Fruit fly (Drosophila melanogaster) whole organism, prepupa: ENCODE data around the gene CG17819.

Experiments used
- Blimp-1 ChIP-seq: fragments of 200-800 bp; sonication (Bioruptor generic); optimal IDR thresholded peaks from 3 replicates; lab custom pipeline; 2017; ENCODE audit warnings: missing biosample characterization, missing genetic modification characterization, mild to moderate bottlenecking, moderate library complexity, missing genetic modification reagents
- CG10631 ChIP-seq: fragments of 200-800 bp; sonication (Bioruptor generic); optimal IDR thresholded peaks from 2 replicates; lab custom pipeline; 2016; ENCODE audit warnings: missing biosample characterization, missing genetic modification characterization
- CG11294 ChIP-seq: fragments of 200-800 bp; sonication (Bioruptor generic); IDR thresholded peaks from 2 replicates; pipeline ENCODE4 v1.3.6; 2022; ENCODE audit warnings: missing biosample characterization, missing genetic modification characterization
- CG11762 ChIP-seq: fragments of 200-800 bp; sonication (Bioruptor generic); optimal IDR thresholded peaks from 3 replicates; lab custom pipeline; 2016; ENCODE audit warnings: missing biosample characterization, missing genetic modification characterization; ENCODE audit not compliant: insufficient read depth
- CG11902 ChIP-seq: fragments of 200-800 bp; sonication (Bioruptor generic); optimal IDR thresholded peaks from 3 replicates; lab custom pipeline; 2016; ENCODE audit warnings: missing biosample characterization, missing genetic modification characterization
- CG15336 ChIP-seq: fragments of 200-800 bp; sonication (Bioruptor generic); IDR thresholded peaks from 2 replicates; pipeline ENCODE4 v1.3.6; 2022; ENCODE audit warnings: missing biosample characterization, missing genetic modification characterization
- CG1621 ChIP-seq: fragments of 200-800 bp; sonication (Bioruptor generic); optimal IDR thresholded peaks from 3 replicates; lab custom pipeline; 2018; ENCODE audit warnings: missing biosample characterization, mild to moderate bottlenecking, missing genetic modification characterization
- CG16779 ChIP-seq: fragments of 200-800 bp; sonication (Bioruptor generic); optimal IDR thresholded peaks from 3 replicates; lab custom pipeline; 2017; ENCODE audit warnings: missing biosample characterization, mild to moderate bottlenecking, missing genetic modification characterization
- CG31627 ChIP-seq: fragments of 200-800 bp; sonication (Bioruptor generic); optimal IDR thresholded peaks from 3 replicates; lab custom pipeline; 2016; ENCODE audit warnings: missing biosample characterization, missing genetic modification characterization
- CG32006 ChIP-seq: fragments of 200-800 bp; sonication (Bioruptor generic); optimal IDR thresholded peaks from 3 replicates; lab custom pipeline; 2017; ENCODE audit warnings: missing biosample characterization, mild to moderate bottlenecking, missing genetic modification characterization
- CG3919 ChIP-seq: fragments of 200-800 bp; sonication (Bioruptor generic); optimal IDR thresholded peaks from 3 replicates; lab custom pipeline; 2016; ENCODE audit warnings: missing biosample characterization, missing genetic modification characterization
- CG6163 ChIP-seq: fragments of 200-800 bp; sonication (Bioruptor generic); IDR thresholded peaks from 3 replicates; pipeline ENCODE4 v1.3.6; 2022; ENCODE audit warnings: missing biosample characterization, missing genetic modification characterization
- CG6276 ChIP-seq: fragments of 200-800 bp; sonication (Bioruptor generic); optimal IDR thresholded peaks from 2 replicates; lab custom pipeline; 2017; ENCODE audit warnings: missing biosample characterization, mild to moderate bottlenecking, missing genetic modification characterization
- CG6792 ChIP-seq: fragments of 200-800 bp; sonication (Bioruptor generic); optimal IDR thresholded peaks from 3 replicates; lab custom pipeline; 2016; ENCODE audit warnings: missing biosample characterization, missing genetic modification characterization
- CG6808 ChIP-seq: fragments of 200-800 bp; sonication (Bioruptor generic); optimal IDR thresholded peaks from 3 replicates; lab custom pipeline; 2017; ENCODE audit warnings: missing biosample characterization, missing genetic modification characterization, mild to moderate bottlenecking, moderate library complexity, missing genetic modification reagents
- CG6854 ChIP-seq: fragments of 200-800 bp; sonication (Bioruptor generic); optimal IDR thresholded peaks from 2 replicates; lab custom pipeline; 2017; ENCODE audit warnings: missing biosample characterization, mild to moderate bottlenecking, missing genetic modification characterization
- CG7368 ChIP-seq: fragments of 200-800 bp; sonication (Bioruptor generic); optimal IDR thresholded peaks from 3 replicates; lab custom pipeline; 2016; ENCODE audit warnings: missing biosample characterization, missing genetic modification characterization
- CG8119 ChIP-seq: fragments of 200-800 bp; sonication (Bioruptor generic); IDR thresholded peaks from 3 replicates; pipeline ENCODE4 v1.3.6; 2022; ENCODE audit warnings: missing biosample characterization, missing genetic modification characterization
- CG8319 ChIP-seq: fragments of 200-800 bp; sonication (Bioruptor generic); optimal IDR thresholded peaks from 3 replicates; lab custom pipeline; 2016; ENCODE audit warnings: missing biosample characterization, missing genetic modification characterization
- CG9139 ChIP-seq: fragments of 200-800 bp; sonication (Bioruptor generic); optimal IDR thresholded peaks from 3 replicates; lab custom pipeline; 2017; ENCODE audit warnings: missing biosample characterization, mild to moderate bottlenecking, missing genetic modification characterization
- Eip78C ChIP-seq: fragments of 200-800 bp; sonication (Bioruptor generic); peaks from one replicate; lab custom pipeline; 2016; ENCODE audit warnings: missing biosample characterization, missing genetic modification characterization
- Ets96B ChIP-seq: fragments of 200-800 bp; optimal IDR thresholded peaks from 2 replicates; lab custom pipeline; 2019; ENCODE audit warnings: missing biosample characterization, mild to moderate bottlenecking, missing genetic modification characterization, moderate library complexity
- Gug ChIP-seq: fragments of 200-800 bp; sonication (Bioruptor generic); IDR thresholded peaks from 2 replicates; pipeline ENCODE4 v1.3.6; 2022; ENCODE audit warnings: missing biosample characterization, missing genetic modification characterization
- Hr39 ChIP-seq: fragments of 200-800 bp; sonication (Bioruptor generic); optimal IDR thresholded peaks from 2 replicates; lab custom pipeline; 2016; ENCODE audit warnings: missing biosample characterization, missing genetic modification characterization
- Hr4 ChIP-seq: fragments of 200-800 bp; sonication (Bioruptor generic); optimal IDR thresholded peaks from 3 replicates; lab custom pipeline; 2016; ENCODE audit warnings: missing biosample characterization, missing genetic modification characterization
- Lpt ChIP-seq: fragments of 200-800 bp; sonication (Bioruptor generic); optimal IDR thresholded peaks from 3 replicates; lab custom pipeline; 2016; ENCODE audit warnings: missing biosample characterization, missing genetic modification characterization
- Met ChIP-seq: fragments of 200-800 bp; sonication (Bioruptor generic); optimal IDR thresholded peaks from 3 replicates; lab custom pipeline; 2016; ENCODE audit warnings: missing biosample characterization, missing genetic modification characterization
- OdsH ChIP-seq: fragments of 200-800 bp; sonication (Bioruptor generic); optimal IDR thresholded peaks from 3 replicates; lab custom pipeline; 2016; ENCODE audit warnings: missing biosample characterization, missing genetic modification characterization
- Smox ChIP-seq: fragments of 200-800 bp; sonication (Bioruptor generic); optimal IDR thresholded peaks from 3 replicates; lab custom pipeline; 2016; ENCODE audit warnings: missing biosample characterization, missing genetic modification characterization
- Sox102F ChIP-seq: fragments of 200-800 bp; sonication (Bioruptor generic); optimal IDR thresholded peaks from 2 replicates; lab custom pipeline; 2016; ENCODE audit warnings: missing biosample characterization, mild to moderate bottlenecking, missing genetic modification characterization
- Sox14 ChIP-seq: fragments of 200-800 bp; sonication (Bioruptor generic); optimal IDR thresholded peaks from 3 replicates; lab custom pipeline; 2016; ENCODE audit warnings: missing biosample characterization, missing genetic modification characterization
- Sox15 ChIP-seq: fragments of 200-800 bp; sonication (Bioruptor generic); optimal IDR thresholded peaks from 3 replicates; lab custom pipeline; 2016; ENCODE audit warnings: missing biosample characterization, missing genetic modification characterization
- acj6 ChIP-seq: fragments of 200-800 bp; sonication (Bioruptor generic); optimal IDR thresholded peaks from 3 replicates; lab custom pipeline; 2016; ENCODE audit warnings: missing biosample characterization, missing genetic modification characterization
- cyc ChIP-seq: fragments of 200-800 bp; sonication (Bioruptor generic); optimal IDR thresholded peaks from 3 replicates; lab custom pipeline; 2016; ENCODE audit warnings: missing biosample characterization, missing genetic modification characterization
- dac ChIP-seq: fragments of 200-800 bp; sonication (Bioruptor generic); optimal IDR thresholded peaks from 2 replicates; lab custom pipeline; 2017; ENCODE audit warnings: missing biosample characterization, mild to moderate bottlenecking, missing genetic modification characterization
- dsx ChIP-seq: fragments of 200-800 bp; optimal IDR thresholded peaks from 3 replicates; lab custom pipeline; 2019; ENCODE audit warnings: missing biosample characterization, mild to moderate bottlenecking, missing genetic modification characterization, moderate library complexity; ENCODE audit not compliant: poor library complexity, severe bottlenecking
- esn ChIP-seq: fragments of 200-800 bp; sonication (Bioruptor generic); optimal IDR thresholded peaks from 2 replicates; lab custom pipeline; 2016; ENCODE audit warnings: missing biosample characterization, mild to moderate bottlenecking, missing genetic modification characterization, moderate library complexity
- fkh ChIP-seq: fragments of 200-800 bp; sonication (Bioruptor generic); optimal IDR thresholded peaks from 3 replicates; lab custom pipeline; 2017; ENCODE audit warnings: missing biosample characterization, mild to moderate bottlenecking, missing genetic modification characterization, moderate library complexity
- lz ChIP-seq: fragments of 200-800 bp; sonication (Bioruptor generic); optimal IDR thresholded peaks from 3 replicates; lab custom pipeline; 2016; ENCODE audit warnings: missing biosample characterization, missing genetic modification characterization
- net ChIP-seq: fragments of 200-800 bp; sonication (Bioruptor generic); optimal IDR thresholded peaks from 3 replicates; lab custom pipeline; 2016; ENCODE audit warnings: missing biosample characterization, missing genetic modification characterization
- pdm3 ChIP-seq: fragments of 200-800 bp; sonication (Bioruptor generic); optimal IDR thresholded peaks from 3 replicates; lab custom pipeline; 2016; ENCODE audit warnings: missing biosample characterization, missing genetic modification characterization
- spab ChIP-seq: fragments of 200-800 bp; sonication (Bioruptor generic); optimal IDR thresholded peaks from 2 replicates; lab custom pipeline; 2017; ENCODE audit warnings: missing biosample characterization, mild to moderate bottlenecking, missing genetic modification characterization, missing genetic modification reagents
- svp ChIP-seq: fragments of 200-800 bp; sonication (Bioruptor generic); peaks from one replicate; lab custom pipeline; 2016; ENCODE audit warnings: missing biosample characterization, missing genetic modification characterization
- topi ChIP-seq: fragments of 200-800 bp; sonication (Bioruptor generic); optimal IDR thresholded peaks from 3 replicates; lab custom pipeline; 2016; ENCODE audit warnings: missing biosample characterization, missing genetic modification characterization
- vri ChIP-seq: fragments of 200-800 bp; sonication (Bioruptor generic); optimal IDR thresholded peaks from 3 replicates; lab custom pipeline; 2016; ENCODE audit warnings: missing biosample characterization, mild to moderate bottlenecking, missing genetic modification characterization

Gene CG17819

dm6 chr3R:21841474-21842376 is 43.6 kb downstream of the CG17819 start (continued):
- TF ChIP-seq Sox15 (GFP tag; lab: Kevin White, UChicago) (no peak), Met (GFP tag; lab: Kevin White, UChicago) (peak; percentile 32), CG7368 (GFP tag; lab: Kevin White, UChicago) (no peak), CG6854 (no peak), Gug (no peak), CG11902 (GFP tag; lab: Kevin White, UChicago) (no peak), dsx (GFP tag; lab: Kevin White, UChicago) (no peak), Blimp-1 (GFP tag; lab: Kevin White, UChicago) (no peak), CG1621 (tag; lab: Kevin White, UChicago) (no peak)

- no peak for TF ChIP-seq CG3919 (GFP tag; lab: Kevin White, UChicago)
- TF ChIP-seq vri (GFP tag; lab: Kevin White, UChicago): peak; percentile 49
- no peak for TF ChIP-seq esn (GFP tag; lab: Kevin White, UChicago)
- TF ChIP-seq Eip78C (GFP tag; lab: Kevin White, UChicago): peak; percentile 17
These were observed 44.9 kb downstream of the CG17819 start for dm6 chr3R:21840432-21840831.

dm6 chr3R:21839636-21840035 is 45.7 kb downstream of the CG17819 start:
- TF ChIP-seq Hr4 (peak; percentile 21), CG11902 (GFP tag; lab: Kevin White, UChicago) (no peak), cyc (GFP tag; lab: Kevin White, UChicago) (no peak), CG10631 (GFP tag; lab: Kevin White, UChicago) (peak; percentile 80), CG31627 (GFP tag; lab: Kevin White, UChicago) (peak; percentile 23), CG8119 (GFP tag; lab: Robert Waterston, UW) (peak; percentile 80; the same call in 2 of the 3 replicates), Gug (no peak), fkh (GFP tag; lab: Kevin White, UChicago) (no peak), CG6808 (peak; percentile 79), svp (GFP tag; lab: Kevin White, UChicago) (peak; percentile 57), Eip78C (GFP tag; lab: Kevin White, UChicago) (peak; percentile 90), net (GFP tag; lab: Kevin White, UChicago) (peak; percentile 60), CG6163 (GFP tag; lab: Robert Waterston, UW) (no peak; the same call in 2 of the 3 replicates), CG9139 (GFP tag; lab: Kevin White, UChicago) (peak; percentile 69), CG6792 (GFP tag; lab: Kevin White, UChicago) (peak; percentile 12), topi (GFP tag; lab: Kevin White, UChicago) (peak; percentile 45), CG32006 (GFP tag; lab: Kevin White, UChicago) (peak; percentile 79), CG7368 (GFP tag; lab: Kevin White, UChicago) (peak; percentile 19), Sox14 (GFP tag; lab: Kevin White, UChicago) (no peak), Ets96B (peak; percentile 91), CG11294 (GFP tag; lab: Robert Waterston, UW) (no peak), CG11762 (GFP tag; lab: Kevin White, UChicago) (peak; percentile 20), dac (no peak), esn (GFP tag; lab: Kevin White, UChicago) (peak; percentile 64), Smox (GFP tag; lab: Kevin White, UChicago) (peak; percentile 41), Lpt (GFP tag; lab: Kevin White, UChicago) (peak; percentile 26), pdm3 (GFP tag; lab: Kevin White, UChicago) (peak; percentile 35), Hr39 (GFP tag; lab: Kevin White, UChicago) (no peak), Blimp-1 (GFP tag; lab: Kevin White, UChicago) (peak; percentile 12), spab (GFP tag; lab: Kevin White, UChicago) (peak; percentile 77), lz (no peak), CG16779 (peak; percentile 35), CG15336 (GFP tag; lab: Robert Waterston, UW) (peak; percentile 79), CG6276 (GFP tag; lab: Kevin White, UChicago) (peak; percentile 88), OdsH (GFP tag; lab: Kevin White, UChicago) (peak; percentile 69), CG8319 (GFP tag; lab: Kevin White, UChicago) (peak; percentile 16), acj6 (GFP tag; lab: Kevin White, UChicago) (peak; percentile 72), Sox15 (GFP tag; lab: Kevin White, UChicago) (no peak), CG1621 (tag; lab: Kevin White, UChicago) (peak; percentile 10), CG3919 (GFP tag; lab: Kevin White, UChicago) (peak; percentile 68), Sox102F (GFP tag; lab: Kevin White, UChicago) (no peak)
